Worm (Caenorhabditis elegans) whole organism, L4 larva: ENCODE measurements around the gene dep-1.
A peak's percentile ranks its signal among the peaks of the same experiment; 100 is the strongest.

ENCODE experiments used
- D1046.2 ChIP-seq: fragments of 200-800 bp; sonication (Bioruptor generic); IDR thresholded peaks from 2 replicates; pipeline ENCODE4 v1.3.6; 2022; ENCODE audit warnings: missing genetic modification characterization, missing compliant biosample characterization
- F37D6.2 ChIP-seq: sonication (generic microtip); optimal IDR thresholded peaks from 2 replicates; lab custom pipeline; 2016; ENCODE audit warnings: mild to moderate bottlenecking, missing genetic modification characterization, missing compliant biosample characterization
- T20F7.1 ChIP-seq: fragments of 200-800 bp; sonication (Bioruptor generic); optimal IDR thresholded peaks from 2 replicates; lab custom pipeline; 2018; ENCODE audit warnings: mild to moderate bottlenecking, missing genetic modification characterization, missing compliant biosample characterization
- T26A8.4 ChIP-seq: fragments of 200-800 bp; sonication (Bioruptor generic); IDR thresholded peaks from 2 replicates; pipeline ENCODE4 v1.3.6; 2022; ENCODE audit warnings: missing genetic modification characterization, missing compliant biosample characterization
- ZK337.2 ChIP-seq: fragments of 200-800 bp; sonication (Bioruptor generic); IDR thresholded peaks from 2 replicates; pipeline ENCODE4 v1.3.6; 2022; ENCODE audit warnings: missing genetic modification reagents, missing genetic modification characterization, missing compliant biosample characterization
- aha-1 ChIP-seq: fragments of 150-350 bp; peaks from one replicate; lab custom pipeline; 2014; ENCODE audit warnings: missing biosample characterization, missing genetic modification characterization
- aly-2 ChIP-seq: sonication (generic microtip); optimal IDR thresholded peaks from 2 replicates; lab custom pipeline; 2018; ENCODE audit warnings: missing biosample characterization, missing genetic modification characterization
- attf-4 ChIP-seq: sonication (generic microtip); optimal IDR thresholded peaks from 3 replicates; lab custom pipeline; 2017; ENCODE audit warnings: missing biosample characterization, missing genetic modification characterization
- ces-1 ChIP-seq: fragments of 150-350 bp; sonication (generic microtip); optimal IDR thresholded peaks from 4 replicates; lab custom pipeline; 2014; ENCODE audit warnings: missing biosample characterization, missing genetic modification reagents, missing genetic modification characterization
- ctbp-1 ChIP-seq: fragments of 200-800 bp; sonication (Bioruptor generic); IDR thresholded peaks from 2 replicates; pipeline ENCODE4 v1.3.6; 2022; ENCODE audit warnings: missing genetic modification reagents, missing genetic modification characterization, missing compliant biosample characterization
- daf-12 ChIP-seq: fragments of 150-350 bp; optimal IDR thresholded peaks from 2 replicates; lab custom pipeline; 2014; ENCODE audit warnings: missing biosample characterization, missing genetic modification reagents, missing genetic modification characterization
- daf-8 ChIP-seq: fragments of 200-800 bp; sonication (Bioruptor generic); IDR thresholded peaks from 2 replicates; pipeline ENCODE4 v1.3.6; 2022; ENCODE audit warnings: missing genetic modification characterization, missing compliant biosample characterization
- dmd-6 ChIP-seq: fragments of 200-800 bp; sonication (Bioruptor generic); IDR thresholded peaks from 2 replicates; pipeline ENCODE4 v1.3.6; 2022; ENCODE audit warnings: missing genetic modification reagents, missing genetic modification characterization, missing compliant biosample characterization
- dpl-1 ChIP-seq: fragments of 150-350 bp; optimal IDR thresholded peaks from 2 replicates; lab custom pipeline; 2014; ENCODE audit warnings: missing biosample characterization, missing genetic modification reagents, missing genetic modification characterization
- duxl-1 ChIP-seq: sonication (generic microtip); optimal IDR thresholded peaks from 2 replicates; lab custom pipeline; 2016; ENCODE audit warnings: mild to moderate bottlenecking, missing genetic modification characterization, moderate library complexity, missing compliant biosample characterization; ENCODE audit not compliant: poor library complexity
- egl-27 ChIP-seq: sonication (generic microtip); optimal IDR thresholded peaks from 3 replicates; lab custom pipeline; 2017; ENCODE audit warnings: missing biosample characterization, missing genetic modification reagents, missing genetic modification characterization
- fkh-10 ChIP-seq: fragments of 150-350 bp; optimal IDR thresholded peaks from 2 replicates; lab custom pipeline; 2014; ENCODE audit warnings: missing biosample characterization, missing genetic modification reagents, missing genetic modification characterization
- hlh-30 ChIP-seq: sonication (generic microtip); optimal IDR thresholded peaks from 2 replicates; lab custom pipeline; 2017; ENCODE audit warnings: antibody characterized with exemption, mild to moderate bottlenecking, missing genetic modification characterization, missing compliant biosample characterization; ENCODE audit not compliant: insufficient read depth
- hmg-1.1 ChIP-seq: fragments of 200-800 bp; sonication (Bioruptor generic); IDR thresholded peaks from 2 replicates; pipeline ENCODE4 v1.3.6; 2022; ENCODE audit warnings: missing genetic modification reagents, missing genetic modification characterization, missing compliant biosample characterization
- jun-1 ChIP-seq: fragments of 150-350 bp; optimal IDR thresholded peaks from 2 replicates; lab custom pipeline; 2014; ENCODE audit warnings: missing biosample characterization, missing genetic modification reagents, missing genetic modification characterization
- madf-9 ChIP-seq: fragments of 200-800 bp; sonication (Bioruptor generic); conservative IDR thresholded peaks from 2 replicates; pipeline ENCODE4 v1.3.6; 2022; ENCODE audit warnings: missing genetic modification reagents, missing genetic modification characterization, missing compliant biosample characterization
- mdt-29 ChIP-seq: fragments of 200-800 bp; sonication (Bioruptor generic); IDR thresholded peaks from 2 replicates; pipeline ENCODE4 v1.3.6; 2022; ENCODE audit warnings: missing genetic modification reagents, missing genetic modification characterization, missing compliant biosample characterization
- mep-1 ChIP-seq: fragments of 150-350 bp; sonication (generic microtip); optimal IDR thresholded peaks from 3 replicates; lab custom pipeline; 2014; ENCODE audit warnings: missing biosample characterization, missing genetic modification characterization
- mes-2 ChIP-seq: sonication (generic microtip); optimal IDR thresholded peaks from 2 replicates; lab custom pipeline; 2016; ENCODE audit warnings: missing genotype, mild to moderate bottlenecking, missing genetic modification characterization, missing compliant biosample characterization; ENCODE audit not compliant: poor library complexity, severe bottlenecking
- mxl-3 ChIP-seq: fragments of 200-800 bp; sonication (Bioruptor generic); optimal IDR thresholded peaks from 2 replicates; lab custom pipeline; 2018; ENCODE audit warnings: mild to moderate bottlenecking, missing genetic modification characterization, missing compliant biosample characterization
- nhr-102 ChIP-seq: sonication (generic microtip); optimal IDR thresholded peaks from 2 replicates; lab custom pipeline; 2016; ENCODE audit warnings: mild to moderate bottlenecking, missing genetic modification characterization, moderate library complexity, missing compliant biosample characterization
- nhr-111 ChIP-seq: fragments of 200-800 bp; sonication (Bioruptor generic); optimal IDR thresholded peaks from 2 replicates; lab custom pipeline; 2018; ENCODE audit warnings: mild to moderate bottlenecking, missing genetic modification characterization, missing compliant biosample characterization
- nhr-42 ChIP-seq: fragments of 200-800 bp; sonication (Bioruptor generic); IDR thresholded peaks from 2 replicates; pipeline ENCODE4 v1.3.6; 2022; ENCODE audit warnings: missing genetic modification characterization, missing compliant biosample characterization
- nhr-76 ChIP-seq: fragments of 150-350 bp; optimal IDR thresholded peaks from 2 replicates; lab custom pipeline; 2014; ENCODE audit warnings: missing biosample characterization, missing genetic modification characterization
- nhr-77 ChIP-seq: fragments of 150-350 bp; optimal IDR thresholded peaks from 2 replicates; lab custom pipeline; 2014; ENCODE audit warnings: missing biosample characterization, missing genetic modification characterization
- php-3 ChIP-seq: fragments of 200-800 bp; sonication (Bioruptor generic); IDR thresholded peaks from 2 replicates; pipeline ENCODE4 v1.3.6; 2022; ENCODE audit warnings: missing genetic modification reagents, missing genetic modification characterization, missing compliant biosample characterization
- pqm-1 ChIP-seq: sonication (generic microtip); optimal IDR thresholded peaks from 2 replicates; lab custom pipeline; 2017; ENCODE audit warnings: missing biosample characterization, missing genetic modification characterization
- rbr-2 ChIP-seq: sonication (generic microtip); optimal IDR thresholded peaks from 2 replicates; lab custom pipeline; 2016; ENCODE audit warnings: missing genotype, missing genetic modification characterization, missing compliant biosample characterization
- saeg-2 ChIP-seq: fragments of 200-800 bp; sonication (Bioruptor generic); IDR thresholded peaks from 2 replicates; pipeline ENCODE4 v1.3.6; 2022; ENCODE audit warnings: missing genetic modification reagents, missing genetic modification characterization, missing compliant biosample characterization
- sdz-12 ChIP-seq: fragments of 200-800 bp; sonication (Bioruptor generic); optimal IDR thresholded peaks from 2 replicates; lab custom pipeline; 2018; ENCODE audit warnings: mild to moderate bottlenecking, missing genetic modification characterization, missing compliant biosample characterization
- tra-1 ChIP-seq: fragments of 200-800 bp; sonication (Bioruptor generic); IDR thresholded peaks from 2 replicates; pipeline ENCODE4 v1.3.6; 2022; ENCODE audit warnings: missing genetic modification reagents, missing genetic modification characterization, missing compliant biosample characterization
- unc-39 ChIP-seq: sonication (generic microtip); optimal IDR thresholded peaks from 2 replicates; lab custom pipeline; 2017; ENCODE audit warnings: missing biosample characterization, missing genetic modification characterization
- unc-62 ChIP-seq, 3 experiments: fragments of 150-350 bp in 1 of 3; sonication (generic microtip); optimal IDR thresholded peaks in 2 of 3; peaks in 1 of 3; 1 replicate in 1 of 3; 2 replicates in 2 of 3; lab custom pipeline; 2014 to 2017; ENCODE audit warnings: missing biosample characterization in 3 of 3, missing genetic modification characterization in 3 of 3, missing genetic modification reagents in 3 of 3, missing genotype in 1 of 3
- zfp-3 ChIP-seq: fragments of 200-800 bp; sonication (Bioruptor generic); conservative IDR thresholded peaks from 2 replicates; pipeline ENCODE4 v1.3.6; 2022; ENCODE audit warnings: missing genetic modification reagents, missing genetic modification characterization, missing compliant biosample characterization
- zip-2 ChIP-seq: fragments of 150-350 bp; optimal IDR thresholded peaks from 2 replicates; lab custom pipeline; 2014; ENCODE audit warnings: missing biosample characterization, missing genetic modification characterization
- ztf-7 ChIP-seq: fragments of 150-350 bp; optimal IDR thresholded peaks from 2 replicates; lab custom pipeline; 2014; ENCODE audit warnings: missing biosample characterization, missing genetic modification characterization

dep-1 gene

DNA sequence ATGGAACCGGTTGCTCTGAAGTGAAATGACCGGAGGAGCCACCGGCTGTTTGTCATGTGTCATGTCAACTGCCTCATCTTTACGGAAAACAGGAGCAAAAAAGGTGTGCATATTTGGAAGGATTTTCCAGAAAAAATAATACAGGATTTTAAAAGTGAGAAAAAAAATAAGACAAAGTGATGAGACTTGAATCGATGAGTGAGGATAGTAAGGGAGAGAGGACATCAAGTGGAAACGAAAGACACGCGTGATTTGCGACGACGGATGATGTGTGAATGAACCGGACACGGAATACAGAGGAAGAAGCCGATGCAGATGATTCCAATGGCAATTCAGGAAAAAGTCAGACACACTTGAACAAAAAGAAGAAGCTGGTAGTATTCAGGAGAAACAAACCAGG, 4.7 kb upstream of the dep-1 start:
- TF ChIP-seq T20F7.1 (no peak), aha-1 (tag; lab: Kevin White, UChicago) (peak; percentile 93), unc-62 (GFP tag; optimal IDR thresholded peaks at IDR 0.05 in 1 of 2; lab: Kevin White, UChicago) (peak in 1 of 2 experiments; percentile 40), unc-62 (tag; optimal IDR thresholded peaks at IDR 0.05; lab: Kevin White, UChicago) (no peak)

- TF ChIP-seq unc-39 (no peak), nhr-42 (no peak), unc-62 (GFP tag; optimal IDR thresholded peaks at IDR 0.05 in 1 of 2; lab: Kevin White, UChicago) (peak in 1 of 2 experiments; percentile 96), unc-62 (tag; optimal IDR thresholded peaks at IDR 0.05; lab: Kevin White, UChicago) (no peak)
- TF ChIP-seq, all 104 proteins: peak for 1
Observed at ce11 chrII:9021625-9022024, 2.0 kb upstream of the dep-1 start.

ce11 chrII:9017628-9018027, 2.0 kb downstream of the dep-1 start:
- TF ChIP-seq ztf-7 (tag; lab: Kevin White, UChicago) (no peak), mdt-29 (GFP tag; lab: Robert Waterston, UW) (no peak), rbr-2 (tag; lab: Kevin White, UChicago) (no peak), unc-62 (GFP tag; optimal IDR thresholded peaks at IDR 0.05 in 1 of 2; lab: Kevin White, UChicago) (peak in 1 of 2 experiments; percentile 91), unc-62 (tag; optimal IDR thresholded peaks at IDR 0.05; lab: Kevin White, UChicago) (no peak), sdz-12 (no peak)

- peak; percentile 12 for TF ChIP-seq hlh-30 (tag; lab: Kevin White, UChicago)
- TF ChIP-seq dmd-6 (GFP tag; lab: Robert Waterston, UW) = 0 out of 2 replicates have a peak, but pooled peaks have one; percentile 20
- peak; percentile 10 for TF ChIP-seq pqm-1 (tag; lab: Kevin White, UChicago)
- no peak for TF ChIP-seq attf-4 (tag; lab: Kevin White, UChicago)
- peak; percentile 59 for TF ChIP-seq aha-1 (tag; lab: Kevin White, UChicago)
Observed at ce11 chrII:9014877-9015505, 4.6 kb downstream of the dep-1 start.

DNA sequence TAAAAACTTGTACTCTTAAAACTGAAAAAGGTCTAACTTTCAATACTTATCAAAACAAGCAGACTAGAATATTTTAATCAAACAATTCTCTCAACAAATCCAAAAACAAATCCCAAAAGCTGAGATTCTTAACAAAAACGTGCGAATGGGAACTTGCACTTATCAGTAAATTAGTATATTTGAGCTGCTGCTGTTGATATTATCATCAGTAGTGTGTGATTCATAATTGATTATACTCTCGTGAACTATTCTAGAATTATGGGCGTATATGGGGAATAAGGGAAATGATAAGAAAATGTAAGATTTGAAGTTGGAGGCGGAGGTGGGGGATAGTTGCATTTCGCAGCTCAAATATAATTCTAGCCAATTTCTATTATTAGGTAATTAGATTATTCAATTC, 5.4 kb downstream of the dep-1 start:
- TF ChIP-seq aha-1 (tag; lab: Kevin White, UChicago) (no peak), D1046.2 (GFP tag; lab: Robert Waterston, UW) (no peak), nhr-42 (no peak), php-3 (no peak), fkh-10 (GFP tag; lab: Kevin White, UChicago) (no peak), aly-2 (no peak), hmg-1.1 (GFP tag; lab: Robert Waterston, UW) (no peak), zip-2 (tag; lab: Kevin White, UChicago) (no peak)

ce11 chrII:9013341-9013740, 6.3 kb downstream of the dep-1 start:
- TF ChIP-seq ces-1 (GFP tag; lab: Kevin White, UChicago) = no peak
- TF ChIP-seq mes-2 (tag; lab: Kevin White, UChicago) = peak; percentile 21
- TF ChIP-seq nhr-76 (tag; lab: Kevin White, UChicago) = no peak
- TF ChIP-seq ctbp-1 (GFP tag; lab: Robert Waterston, UW) = 0 out of 2 replicates have a peak, but pooled peaks have one; percentile 20
- TF ChIP-seq nhr-102 (tag; lab: Kevin White, UChicago) = no peak
- TF ChIP-seq jun-1 (tag; lab: Kevin White, UChicago) = no peak
- no peak for TF ChIP-seq duxl-1 (tag; lab: Kevin White, UChicago)
- no peak for TF ChIP-seq aly-2
- TF ChIP-seq dpl-1 = no peak
- no peak for TF ChIP-seq nhr-77 (tag; lab: Kevin White, UChicago)
- peak; percentile 36 for TF ChIP-seq mep-1 (tag; lab: Kevin White, UChicago)
- no peak for TF ChIP-seq egl-27 (tag; lab: Kevin White, UChicago)
- TF ChIP-seq ZK337.2 (GFP tag; lab: Robert Waterston, UW) = no peak
- TF ChIP-seq T26A8.4 (GFP tag; lab: Robert Waterston, UW) = no peak
- no peak for TF ChIP-seq F37D6.2
- TF ChIP-seq madf-9 (GFP tag; lab: Robert Waterston, UW) = no peak
- TF ChIP-seq daf-12 (tag; lab: Kevin White, UChicago) = no peak
- TF ChIP-seq saeg-2 (GFP tag; lab: Robert Waterston, UW) = no peak
- peak; percentile 34 for TF ChIP-seq dmd-6 (GFP tag; lab: Robert Waterston, UW)
- no peak for TF ChIP-seq daf-8 (GFP tag; lab: Robert Waterston, UW)
- no peak for TF ChIP-seq nhr-111 (GFP tag; lab: Kevin White, UChicago)
- peak; percentile 65 for TF ChIP-seq mxl-3
- no peak for TF ChIP-seq zfp-3
- no peak for TF ChIP-seq tra-1 (GFP tag; lab: Robert Waterston, UW)
- TF ChIP-seq aha-1 (tag; lab: Kevin White, UChicago) = no peak
